Worm (Caenorhabditis elegans) whole organism, young adult: ENCODE results near the gene ins-31.
A peak's percentile ranks its signal among the peaks of the same experiment; 100 is the strongest.

Experiments
- F57A8.1 ChIP-seq: fragments of 200-800 bp; sonication (Bioruptor generic); optimal IDR thresholded peaks from 2 replicates; lab custom pipeline; 2018; ENCODE audit warnings: mild to moderate bottlenecking, missing genetic modification characterization, moderate library complexity, missing compliant biosample characterization
- Y95B8A.8 ChIP-seq: fragments of 200-800 bp; sonication (Bioruptor generic); IDR thresholded peaks from 2 replicates; pipeline ENCODE4 v1.3.6; 2022; ENCODE audit warnings: missing genetic modification reagents, missing genetic modification characterization, missing compliant biosample characterization
- ceh-91 ChIP-seq: fragments of 200-800 bp; sonication (Bioruptor generic); IDR thresholded peaks from 2 replicates; pipeline ENCODE4 v1.3.6; 2022; ENCODE audit warnings: missing genetic modification reagents, missing genetic modification characterization, missing compliant biosample characterization
- dox-1 ChIP-seq: fragments of 200-800 bp; sonication (Bioruptor generic); IDR thresholded peaks from 2 replicates; pipeline ENCODE4 v1.3.6; 2022; ENCODE audit warnings: missing genetic modification reagents, missing genetic modification characterization, missing compliant biosample characterization
- fkh-3 ChIP-seq: sonication (generic microtip); optimal IDR thresholded peaks from 2 replicates; lab custom pipeline; 2016; ENCODE audit warnings: mild to moderate bottlenecking, missing genetic modification characterization, missing compliant biosample characterization
- nhr-90 ChIP-seq: sonication (generic microtip); optimal IDR thresholded peaks from 2 replicates; lab custom pipeline; 2016; ENCODE audit warnings: missing genotype, mild to moderate bottlenecking, missing genetic modification characterization, missing compliant biosample characterization
- unc-62 ChIP-seq: fragments of 150-350 bp; optimal IDR thresholded peaks from 2 replicates; lab custom pipeline; 2014; ENCODE audit warnings: missing biosample characterization, missing genetic modification reagents, missing genetic modification characterization

DNA sequence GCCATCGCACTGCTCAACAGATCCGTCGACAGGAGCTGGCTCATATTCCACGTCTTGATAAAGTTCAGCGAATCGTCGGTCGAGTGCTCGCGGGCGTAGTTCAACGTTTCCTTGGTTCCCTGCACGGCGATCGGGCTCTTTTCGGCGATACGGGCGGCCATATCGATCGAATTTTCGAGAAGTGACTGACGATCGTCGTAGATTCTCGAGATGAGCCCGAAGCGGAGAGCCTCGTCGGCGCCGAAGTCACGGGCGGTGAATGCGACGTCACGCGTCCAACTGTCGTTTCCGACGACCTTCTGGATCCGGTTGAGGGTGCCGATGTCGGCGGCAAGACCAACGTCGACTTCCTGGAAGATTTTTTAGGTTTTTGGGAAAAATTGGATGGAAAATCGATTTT lies 17.3 kb upstream of the ins-31 start:
- TF ChIP-seq unc-62 (GFP tag; lab: Kevin White, UChicago): no peak
- 0 out of 2 replicates have a peak, but pooled peaks have one; percentile 12 for TF ChIP-seq dox-1 (GFP tag; lab: Robert Waterston, UW)
- no peak for TF ChIP-seq F57A8.1
- TF ChIP-seq Y95B8A.8 (GFP tag; lab: Robert Waterston, UW): no peak
- TF ChIP-seq fkh-3 (tag; lab: Kevin White, UChicago): no peak
- TF ChIP-seq nhr-90 (tag; lab: Kevin White, UChicago): no peak
- TF ChIP-seq ceh-91 (GFP tag; lab: Robert Waterston, UW): no peak
